ENCODE assay signal across 5 worm cellular contexts in genomic region chrX:12205478-12206059, ce11.
A peak's percentile ranks its signal among the peaks of the same experiment; 100 is the strongest.
TF ChIP-seq lines count a peak whose summit lies in the region.

No protein-coding gene starts in this region.

TF ChIP-seq in whole organism, L1 larva, 84 proteins besides CTCF, POLR2A, EP300 and RAD21 (continues in another document):
- TF ChIP-seq unc-62 (GFP tag; optimal IDR thresholded peaks at IDR 0.05; lab: Kevin White, UChicago) (no peak), hpl-2 (GFP tag; optimal IDR thresholded peaks at IDR 0.05; lab: Kevin White, UChicago) (no peak), sox-4 (tag; optimal IDR thresholded peaks at IDR 0.05; lab: Kevin White, UChicago) (peak; percentile 11), fkh-8 (tag; optimal IDR thresholded peaks at IDR 0.05; lab: Kevin White, UChicago) (peak; percentile 84), lsy-2 (tag; optimal IDR thresholded peaks at IDR 0.05; lab: Kevin White, UChicago) (peak; percentile 31 to 42), efl-1 (optimal IDR thresholded peaks at IDR 0.05; lab: Kevin White, UChicago) (peak; percentile 17 to 21), efl-1 (GFP tag; optimal IDR thresholded peaks at IDR 0.05 in 1 of 2; lab: Kevin White, UChicago) (no peak), nhr-12 (tag; optimal IDR thresholded peaks at IDR 0.05; lab: Kevin White, UChicago) (no peak), nhr-71 (tag; optimal IDR thresholded peaks at IDR 0.05; lab: Kevin White, UChicago) (peak; percentile 75), sptf-1 (tag; optimal IDR thresholded peaks at IDR 0.05; lab: Kevin White, UChicago) (no peak), tbx-2 (tag; optimal IDR thresholded peaks at IDR 0.05; lab: Kevin White, UChicago) (peak; percentile 71), nhr-90 (tag; optimal IDR thresholded peaks at IDR 0.05; lab: Kevin White, UChicago; ENCODE audit: poor library complexity) (no peak), pax-3 (tag; optimal IDR thresholded peaks at IDR 0.05; lab: Kevin White, UChicago) (peak; percentile 53), lir-3 (tag; optimal IDR thresholded peaks at IDR 0.05; lab: Kevin White, UChicago; ENCODE audit: poor library complexity) (peak; percentile 37), alr-1 (tag; optimal IDR thresholded peaks at IDR 0.05; lab: Kevin White, UChicago; ENCODE audit: borderline replicate concordance) (no peak), nhr-19 (GFP tag; conservative IDR thresholded peaks at IDR 0.05; lab: Robert Waterston, UW) (peak; percentile 32; the same call in 1 of the 2 replicates), ztf-11 (tag; optimal IDR thresholded peaks at IDR 0.05; lab: Kevin White, UChicago) (peak in 1 of 2 experiments; percentile 48)

TF ChIP-seq in whole organism, L3 larva, 47 proteins besides CTCF, POLR2A, EP300 and RAD21 (continues in another document):
- TF ChIP-seq mdl-1 (tag; optimal IDR thresholded peaks at IDR 0.05; lab: Kevin White, UChicago) (no peak), lsy-12 (tag; optimal IDR thresholded peaks at IDR 0.05; lab: Kevin White, UChicago) (peak; percentile 28), sea-2 (GFP tag; optimal IDR thresholded peaks at IDR 0.05; lab: Kevin White, UChicago) (no peak), ama-1 (optimal IDR thresholded peaks at IDR 0.05; lab: Kevin White, UChicago) (no peak), egl-27 (tag; optimal IDR thresholded peaks at IDR 0.05; lab: Kevin White, UChicago) (no peak), hmg-11 (tag; optimal IDR thresholded peaks at IDR 0.05; lab: Kevin White, UChicago) (peak; percentile 58), fos-1 (tag; optimal IDR thresholded peaks at IDR 0.05; lab: Kevin White, UChicago) (no peak), pqm-1 (tag; optimal IDR thresholded peaks at IDR 0.05; lab: Kevin White, UChicago) (no peak), nhr-77 (tag; optimal IDR thresholded peaks at IDR 0.05; lab: Kevin White, UChicago) (no peak), nhr-11 (tag; optimal IDR thresholded peaks at IDR 0.05; lab: Kevin White, UChicago) (no peak), skn-1 (tag; optimal IDR thresholded peaks at IDR 0.05; lab: Kevin White, UChicago) (peak; percentile 25), nhr-28 (tag; optimal IDR thresholded peaks at IDR 0.05; lab: Kevin White, UChicago) (no peak), zag-1 (tag; optimal IDR thresholded peaks at IDR 0.05; lab: Kevin White, UChicago) (no peak), nhr-76 (tag; optimal IDR thresholded peaks at IDR 0.05; lab: Kevin White, UChicago) (no peak), elt-3 (tag; optimal IDR thresholded peaks at IDR 0.05; lab: Kevin White, UChicago) (no peak), ztf-11 (tag; optimal IDR thresholded peaks at IDR 0.05; lab: Kevin White, UChicago) (peak; percentile 13), R02D3.7 (tag; optimal IDR thresholded peaks at IDR 0.05; lab: Kevin White, UChicago) (no peak), aly-2 (tag; optimal IDR thresholded peaks at IDR 0.05; lab: Kevin White, UChicago) (no peak), tbx-2 (tag; optimal IDR thresholded peaks at IDR 0.05; lab: Kevin White, UChicago) (peak; percentile 48), mml-1 (tag; optimal IDR thresholded peaks at IDR 0.05; lab: Kevin White, UChicago) (no peak)

TF ChIP-seq in whole organism, early embryonic, 17 proteins besides CTCF, POLR2A, EP300 and RAD21:
- TF ChIP-seq B0310.2 (tag; optimal IDR thresholded peaks at IDR 0.05; lab: Kevin White, UChicago) (no peak), F13C5.2 (tag; optimal IDR thresholded peaks at IDR 0.05; lab: Kevin White, UChicago) (peak; percentile 24)

TF ChIP-seq in whole organism, midembryonic, 9 proteins besides CTCF, POLR2A, EP300 and RAD21:
- no peak for TF ChIP-seq ztf-23 (GFP tag; IDR thresholded peaks at IDR 0.05; lab: Robert Waterston, UW)
- peak; percentile 18 for TF ChIP-seq cog-1 (tag; optimal IDR thresholded peaks at IDR 0.05; lab: Kevin White, UChicago)
TF ChIP-seq in whole organism, midembryonic: peak in this region for 1.

TF ChIP-seq in whole organism, young adult, 124 proteins besides CTCF, POLR2A, EP300 and RAD21 (continues in another document):
- TF ChIP-seq aptf-2 (GFP tag; conservative IDR thresholded peaks at IDR 0.05; lab: Robert Waterston, UW) = no peak
- TF ChIP-seq unc-62 (GFP tag; optimal IDR thresholded peaks at IDR 0.05; lab: Kevin White, UChicago) = no peak
- TF ChIP-seq nhr-90 (tag; optimal IDR thresholded peaks at IDR 0.05; lab: Kevin White, UChicago) = no peak
- no peak for TF ChIP-seq snpc-4 (GFP tag; optimal IDR thresholded peaks at IDR 0.05; lab: Kevin White, UChicago)
- TF ChIP-seq snpc-4 (tag; optimal IDR thresholded peaks at IDR 0.05; lab: Kevin White, UChicago) = peak in 1 of 4 experiments; percentile 22
- no peak for TF ChIP-seq ccch-3 (GFP tag; optimal IDR thresholded peaks at IDR 0.05; lab: Kevin White, UChicago)
- TF ChIP-seq ztf-28 (GFP tag; IDR thresholded peaks at IDR 0.05; lab: Robert Waterston, UW) = no peak
- TF ChIP-seq lin-35 (GFP tag; optimal IDR thresholded peaks at IDR 0.05; lab: Kevin White, UChicago) = peak in 1 of 3 experiments; percentile 40
- TF ChIP-seq lin-26 (GFP tag; IDR thresholded peaks at IDR 0.05; lab: Robert Waterston, UW) = no peak
- no peak for TF ChIP-seq B0336.3 (GFP tag; IDR thresholded peaks at IDR 0.05; lab: Robert Waterston, UW)
- TF ChIP-seq aptf-3 (GFP tag; IDR thresholded peaks at IDR 0.05; lab: Robert Waterston, UW) = no peak
- no peak for TF ChIP-seq hmg-20 (GFP tag; IDR thresholded peaks at IDR 0.05; lab: Robert Waterston, UW)
- TF ChIP-seq D2030.7 (GFP tag; IDR thresholded peaks at IDR 0.05; lab: Robert Waterston, UW) = no peak
- no peak for TF ChIP-seq lag-1 (GFP tag; IDR thresholded peaks at IDR 0.05; lab: Robert Waterston, UW)
- no peak for TF ChIP-seq bed-1 (GFP tag; IDR thresholded peaks at IDR 0.05; lab: Robert Waterston, UW)
- no peak for TF ChIP-seq B0261.1 (tag; optimal IDR thresholded peaks at IDR 0.05; lab: Kevin White, UChicago)
- TF ChIP-seq madf-8 (GFP tag; conservative IDR thresholded peaks at IDR 0.05; lab: Robert Waterston, UW) = no peak
- no peak for TF ChIP-seq F57C9.4 (tag; optimal IDR thresholded peaks at IDR 0.05; lab: Kevin White, UChicago)
- TF ChIP-seq bed-2 (GFP tag; IDR thresholded peaks at IDR 0.05; lab: Robert Waterston, UW) = 0 out of 2 replicates have a peak, but pooled peaks have one; percentile 6
- TF ChIP-seq F55B11.4 (tag; optimal IDR thresholded peaks at IDR 0.05; lab: Kevin White, UChicago; ENCODE audit: borderline replicate concordance, insufficient read depth) = no peak
- no peak for TF ChIP-seq lir-1 (GFP tag; conservative IDR thresholded peaks at IDR 0.05; lab: Robert Waterston, UW)
- TF ChIP-seq Y56A3A.18 (GFP tag; IDR thresholded peaks at IDR 0.05; lab: Robert Waterston, UW) = no peak
- no peak for TF ChIP-seq tbp1 (GFP tag; optimal IDR thresholded peaks at IDR 0.05; lab: Kevin White, UChicago)
- no peak for TF ChIP-seq mel-28 (tag; optimal IDR thresholded peaks at IDR 0.05; lab: Kevin White, UChicago; ENCODE audit: borderline replicate concordance)
- no peak for TF ChIP-seq F57A8.1 (GFP tag; optimal IDR thresholded peaks at IDR 0.05; lab: Kevin White, UChicago)
- TF ChIP-seq ztf-3 (GFP tag; optimal IDR thresholded peaks at IDR 0.05; lab: Kevin White, UChicago) = no peak
- TF ChIP-seq ztf-6 (GFP tag; IDR thresholded peaks at IDR 0.05; lab: Robert Waterston, UW) = no peak
- TF ChIP-seq F37B4.10 (GFP tag; IDR thresholded peaks at IDR 0.05; lab: Robert Waterston, UW) = no peak
- no peak for TF ChIP-seq xnd-1 (tag; optimal IDR thresholded peaks at IDR 0.05; lab: Kevin White, UChicago)
- no peak for TF ChIP-seq ets-4 (GFP tag; optimal IDR thresholded peaks at IDR 0.05; lab: Kevin White, UChicago)
- no peak for TF ChIP-seq ztf-22 (GFP tag; optimal IDR thresholded peaks at IDR 0.05; lab: Kevin White, UChicago)
- no peak for TF ChIP-seq sdz-38 (tag; optimal IDR thresholded peaks at IDR 0.05; lab: Kevin White, UChicago)
- no peak for TF ChIP-seq him-1 (tag; optimal IDR thresholded peaks at IDR 0.05; lab: Kevin White, UChicago)
- TF ChIP-seq snpc-1.3 (tag; optimal IDR thresholded peaks at IDR 0.05; lab: Kevin White, UChicago; ENCODE audit: insufficient read depth) = no peak
- no peak for TF ChIP-seq nfya-2 (GFP tag; IDR thresholded peaks at IDR 0.05; lab: Robert Waterston, UW)
- TF ChIP-seq F10E7.11 (tag; optimal IDR thresholded peaks at IDR 0.05; lab: Kevin White, UChicago) = no peak
- no peak for TF ChIP-seq egl-44 (GFP tag; IDR thresholded peaks at IDR 0.05; lab: Robert Waterston, UW)
- TF ChIP-seq ceh-40 (GFP tag; IDR thresholded peaks at IDR 0.05; lab: Robert Waterston, UW) = no peak
- no peak for TF ChIP-seq F23B12.7 (tag; optimal IDR thresholded peaks at IDR 0.05; lab: Kevin White, UChicago; ENCODE audit: insufficient read depth)
- TF ChIP-seq Y79H2A.3 (GFP tag; conservative IDR thresholded peaks at IDR 0.05; lab: Robert Waterston, UW) = no peak
- TF ChIP-seq B0019.2 (GFP tag; conservative IDR thresholded peaks at IDR 0.05; lab: Robert Waterston, UW) = no peak
- no peak for TF ChIP-seq ceh-100 (GFP tag; IDR thresholded peaks at IDR 0.05; lab: Robert Waterston, UW)
- no peak for TF ChIP-seq nhr-80 (tag; optimal IDR thresholded peaks at IDR 0.05; lab: Kevin White, UChicago)
- no peak for TF ChIP-seq nfyb-1 (GFP tag; IDR thresholded peaks at IDR 0.05; lab: Robert Waterston, UW)
- TF ChIP-seq akir-1 (GFP tag; optimal IDR thresholded peaks at IDR 0.05; lab: Kevin White, UChicago) = no peak
- TF ChIP-seq pbrm-1 (GFP tag; IDR thresholded peaks at IDR 0.05; lab: Robert Waterston, UW) = no peak
- peak; percentile 84 for TF ChIP-seq madf-10 (tag; optimal IDR thresholded peaks at IDR 0.05; lab: Kevin White, UChicago)
- TF ChIP-seq cebp-1 (GFP tag; IDR thresholded peaks at IDR 0.05; lab: Robert Waterston, UW) = no peak
- peak; percentile 59 for TF ChIP-seq cebp-1 (tag; optimal IDR thresholded peaks at IDR 0.05; lab: Kevin White, UChicago)
- no peak for TF ChIP-seq hrde-1 (tag; optimal IDR thresholded peaks at IDR 0.05; lab: Kevin White, UChicago; ENCODE audit: borderline replicate concordance)
- TF ChIP-seq pha-4 (tag; optimal IDR thresholded peaks at IDR 0.05; lab: Kevin White, UChicago) = no peak
- TF ChIP-seq mcd-1 (GFP tag; IDR thresholded peaks at IDR 0.05; lab: Robert Waterston, UW) = no peak
- TF ChIP-seq hsf-1 (GFP tag; IDR thresholded peaks at IDR 0.05; lab: Robert Waterston, UW) = no peak
- TF ChIP-seq hmg-1.2 (GFP tag; IDR thresholded peaks at IDR 0.05; lab: Robert Waterston, UW) = no peak
- no peak for TF ChIP-seq ceh-58 (GFP tag; IDR thresholded peaks at IDR 0.05; lab: Robert Waterston, UW)
- TF ChIP-seq dpl-1 (GFP tag; optimal IDR thresholded peaks at IDR 0.05; lab: Kevin White, UChicago) = no peak
- no peak for TF ChIP-seq gei-17 (GFP tag; optimal IDR thresholded peaks at IDR 0.05; lab: Kevin White, UChicago)
- no peak for TF ChIP-seq C17E4.6 (GFP tag; IDR thresholded peaks at IDR 0.05; lab: Robert Waterston, UW)
